Fruit fly (Drosophila melanogaster) whole organism, embryonic: ENCODE measurements around the gene siz.

Experiments used
- Ada2b ChIP-seq: fragments of 200-800 bp; sonication (Bioruptor generic); IDR thresholded peaks from 2 replicates; pipeline ENCODE4 v1.3.6; 2022; ENCODE audit warnings: missing biosample characterization, missing genetic modification characterization
- Asciz ChIP-seq: fragments of 200-800 bp; sonication (Bioruptor generic); optimal IDR thresholded peaks from 2 replicates; lab custom pipeline; 2017; ENCODE audit warnings: missing biosample characterization, mild to moderate bottlenecking, missing genetic modification characterization, missing genetic modification reagents
- Atf-2 ChIP-seq: fragments of 200-800 bp; sonication (Bioruptor generic); optimal IDR thresholded peaks from 2 replicates; lab custom pipeline; 2016; ENCODE audit warnings: missing biosample characterization, missing genetic modification characterization
- B-H1 ChIP-seq: fragments of 200-800 bp; sonication (Bioruptor generic); IDR thresholded peaks from 3 replicates; pipeline ENCODE4 v1.3.6; 2022; ENCODE audit warnings: missing biosample characterization, missing genetic modification characterization
- CG11093 ChIP-seq: fragments of 200-800 bp; sonication (Bioruptor generic); IDR thresholded peaks from 3 replicates; pipeline ENCODE4 v1.3.6; 2022; ENCODE audit warnings: missing biosample characterization, missing genetic modification characterization
- CG11695 ChIP-seq: fragments of 200-800 bp; sonication (Bioruptor generic); IDR thresholded peaks from 3 replicates; pipeline ENCODE4 v1.3.6; 2022; ENCODE audit warnings: missing biosample characterization, missing genetic modification characterization
- CG15269 ChIP-seq: fragments of 200-800 bp; sonication (Bioruptor generic); optimal IDR thresholded peaks from 2 replicates; lab custom pipeline; 2018; ENCODE audit warnings: missing biosample characterization, mild to moderate bottlenecking, missing genetic modification characterization, moderate library complexity
- CG15601 ChIP-seq: fragments of 200-800 bp; sonication (Bioruptor generic); optimal IDR thresholded peaks from 3 replicates; lab custom pipeline; 2019; ENCODE audit warnings: missing biosample characterization, mild to moderate bottlenecking, missing genetic modification characterization, moderate library complexity
- CG17612 ChIP-seq: fragments of 200-800 bp; sonication (Bioruptor generic); IDR thresholded peaks from 2 replicates; pipeline ENCODE4 v1.3.6; 2022; ENCODE audit warnings: missing biosample characterization, missing genetic modification characterization
- CG17912 ChIP-seq: fragments of 200-800 bp; sonication (Bioruptor generic); optimal IDR thresholded peaks from 2 replicates; lab custom pipeline; 2018; ENCODE audit warnings: missing biosample characterization, mild to moderate bottlenecking, missing genetic modification characterization
- CG18011 ChIP-seq: fragments of 200-800 bp; sonication (Bioruptor generic); optimal IDR thresholded peaks from 2 replicates; lab custom pipeline; 2017; ENCODE audit warnings: missing biosample characterization, missing genetic modification characterization, mild to moderate bottlenecking, moderate library complexity, missing genotype
- CG18262 ChIP-seq: fragments of 200-800 bp; optimal IDR thresholded peaks from 3 replicates; lab custom pipeline; 2019; ENCODE audit warnings: missing biosample characterization, mild to moderate bottlenecking, missing genetic modification characterization, moderate library complexity
- CG18764 ChIP-seq: fragments of 200-800 bp; sonication (Bioruptor generic); optimal IDR thresholded peaks from 3 replicates; lab custom pipeline; 2016; ENCODE audit warnings: missing biosample characterization, missing genetic modification characterization
- CG2202 ChIP-seq: fragments of 200-800 bp; sonication (Bioruptor generic); optimal IDR thresholded peaks from 2 replicates; lab custom pipeline; 2018; ENCODE audit warnings: missing biosample characterization, mild to moderate bottlenecking, missing genetic modification characterization
- CG2678 ChIP-seq: fragments of 200-800 bp; sonication (Bioruptor generic); optimal IDR thresholded peaks from 3 replicates; lab custom pipeline; 2019; ENCODE audit warnings: missing biosample characterization, mild to moderate bottlenecking, missing genetic modification characterization, moderate library complexity
- CG2875 ChIP-seq: fragments of 200-800 bp; sonication (Bioruptor generic); optimal IDR thresholded peaks from 2 replicates; lab custom pipeline; 2017; ENCODE audit warnings: missing biosample characterization, mild to moderate bottlenecking, missing genetic modification characterization, missing genetic modification reagents
- CG3065 ChIP-seq: fragments of 200-800 bp; sonication (Bioruptor generic); optimal IDR thresholded peaks from 2 replicates; lab custom pipeline; 2016; ENCODE audit warnings: missing biosample characterization, missing genetic modification characterization
- CG6813 ChIP-seq: fragments of 200-800 bp; sonication (Bioruptor generic); optimal IDR thresholded peaks from 2 replicates; lab custom pipeline; 2017; ENCODE audit warnings: missing biosample characterization, missing genetic modification characterization, mild to moderate bottlenecking, moderate library complexity, missing genetic modification reagents
- CG9215 ChIP-seq: fragments of 200-800 bp; sonication (Bioruptor generic); IDR thresholded peaks from 2 replicates; pipeline ENCODE4 v1.3.6; 2022; ENCODE audit warnings: missing biosample characterization, missing genetic modification characterization
- Camta ChIP-seq: fragments of 200-800 bp; sonication (Bioruptor generic); optimal IDR thresholded peaks from 2 replicates; lab custom pipeline; 2016; ENCODE audit warnings: missing biosample characterization, missing genetic modification characterization
- Deaf1 ChIP-seq: fragments of 200-800 bp; optimal IDR thresholded peaks from 3 replicates; lab custom pipeline; 2019; ENCODE audit warnings: missing biosample characterization, mild to moderate bottlenecking, missing genetic modification characterization, moderate library complexity
- Dp ChIP-seq: fragments of 200-800 bp; sonication (Bioruptor generic); optimal IDR thresholded peaks from 2 replicates; lab custom pipeline; 2018; ENCODE audit warnings: missing biosample characterization, mild to moderate bottlenecking, missing genetic modification characterization, moderate library complexity
- Dref ChIP-seq: fragments of 200-800 bp; sonication (Bioruptor generic); IDR thresholded peaks from 2 replicates; pipeline ENCODE4 v1.3.6; 2022; ENCODE audit warnings: missing biosample characterization, missing genetic modification characterization
- E2f2 ChIP-seq: fragments of 200-800 bp; sonication (Bioruptor generic); IDR thresholded peaks from 2 replicates; pipeline ENCODE4 v1.3.6; 2022; ENCODE audit warnings: missing biosample characterization, missing genetic modification characterization
- Ets65A ChIP-seq: fragments of 200-800 bp; sonication (Bioruptor generic); peaks from one replicate; lab custom pipeline; 2016; ENCODE audit warnings: missing biosample characterization, missing genetic modification characterization
- HLHmδ ChIP-seq: fragments of 200-800 bp; sonication (Bioruptor generic); optimal IDR thresholded peaks from 2 replicates; lab custom pipeline; 2018; ENCODE audit warnings: missing biosample characterization, mild to moderate bottlenecking, missing genetic modification characterization, moderate library complexity
- Nf-YC ChIP-seq: fragments of 200-800 bp; optimal IDR thresholded peaks from 3 replicates; lab custom pipeline; 2019; ENCODE audit warnings: missing biosample characterization, mild to moderate bottlenecking, missing genetic modification characterization, moderate library complexity
- Pdp1 ChIP-seq, 2 experiments: fragments of 200-800 bp; sonication (Bioruptor generic); optimal IDR thresholded peaks; 3 replicates each; lab custom pipeline; 2016; ENCODE audit warnings: missing biosample characterization in 2 of 2, missing genetic modification characterization in 2 of 2, mild to moderate bottlenecking in 1 of 2, moderate library complexity in 1 of 2
- Side ChIP-seq: fragments of 200-800 bp; sonication (Bioruptor generic); optimal IDR thresholded peaks from 2 replicates; lab custom pipeline; 2016; ENCODE audit warnings: missing biosample characterization, missing genetic modification characterization
- Vsx1 ChIP-seq: fragments of 200-800 bp; sonication (Bioruptor generic); optimal IDR thresholded peaks from 2 replicates; lab custom pipeline; 2017; ENCODE audit warnings: missing biosample characterization, mild to moderate bottlenecking, missing genetic modification characterization, missing genetic modification reagents
- bsh ChIP-seq, 2 experiments: fragments of 200-800 bp; sonication (Bioruptor generic); optimal IDR thresholded peaks; 2 replicates each; lab custom pipeline; 2017 to 2018; ENCODE audit warnings: mild to moderate bottlenecking in 2 of 2, missing biosample characterization in 2 of 2, missing genetic modification characterization in 2 of 2, moderate library complexity in 1 of 2
- cad ChIP-seq: fragments of >200 bp; optimal IDR thresholded peaks from 2 replicates; lab custom pipeline; 2017; ENCODE audit warnings: missing biosample characterization, missing genetic modification characterization
- caup ChIP-seq: fragments of 200-800 bp; sonication (Bioruptor generic); optimal IDR thresholded peaks from 3 replicates; lab custom pipeline; 2017; ENCODE audit warnings: missing biosample characterization, mild to moderate bottlenecking, missing genetic modification characterization, moderate library complexity; ENCODE audit not compliant: severe bottlenecking
- chif ChIP-seq, 2 experiments: fragments of 200-800 bp; sonication (Bioruptor generic); optimal IDR thresholded peaks; 3 replicates each; lab custom pipeline; 2016; ENCODE audit warnings: missing biosample characterization in 2 of 2, missing genetic modification characterization in 2 of 2
- da ChIP-seq: fragments of 200-800 bp; sonication (Bioruptor generic); optimal IDR thresholded peaks from 2 replicates; lab custom pipeline; 2016; ENCODE audit warnings: missing biosample characterization, missing genetic modification characterization
- dimm ChIP-seq: fragments of 200-800 bp; sonication (Bioruptor generic); IDR thresholded peaks from 2 replicates; pipeline ENCODE4 v1.3.6; 2022; ENCODE audit warnings: missing biosample characterization, missing genetic modification characterization
- disco-r ChIP-seq: fragments of 200-800 bp; sonication (Bioruptor generic); optimal IDR thresholded peaks from 2 replicates; lab custom pipeline; 2016; ENCODE audit warnings: missing biosample characterization, missing genetic modification characterization
- ewg ChIP-seq: fragments of 200-800 bp; sonication (Bioruptor generic); optimal IDR thresholded peaks from 3 replicates; lab custom pipeline; 2017; ENCODE audit warnings: mild to moderate bottlenecking, missing biosample characterization, missing genetic modification reagents, missing genetic modification characterization
- fd3F ChIP-seq: fragments of 200-800 bp; sonication (Bioruptor generic); optimal IDR thresholded peaks from 2 replicates; lab custom pipeline; 2018; ENCODE audit warnings: missing biosample characterization, mild to moderate bottlenecking, missing genetic modification characterization, moderate library complexity
- gfzf ChIP-seq: fragments of 200-800 bp; sonication (Bioruptor generic); optimal IDR thresholded peaks from 2 replicates; lab custom pipeline; 2016; ENCODE audit warnings: missing biosample characterization, mild to moderate bottlenecking, missing genetic modification characterization, moderate library complexity
- hb ChIP-seq: fragments of 200-800 bp; sonication (Bioruptor generic); IDR thresholded peaks from 3 replicates; pipeline ENCODE4 v1.3.6; 2022; ENCODE audit warnings: missing biosample characterization, missing genetic modification characterization; ENCODE audit not compliant: partially characterized antibody
- repo ChIP-seq: fragments of 200-800 bp; sonication (Bioruptor generic); optimal IDR thresholded peaks from 2 replicates; lab custom pipeline; 2016; ENCODE audit warnings: missing biosample characterization, missing genetic modification characterization
- sim ChIP-seq: fragments of 200-800 bp; sonication (Bioruptor generic); IDR thresholded peaks from 2 replicates; pipeline ENCODE4 v1.3.6; 2022; ENCODE audit warnings: missing biosample characterization, missing genetic modification characterization
- so ChIP-seq: fragments of 200-800 bp; sonication (Bioruptor generic); IDR thresholded peaks from 3 replicates; pipeline ENCODE4 v1.3.6; 2022; ENCODE audit warnings: missing biosample characterization, missing genetic modification characterization
- sob ChIP-seq: fragments of 200-800 bp; sonication (Bioruptor generic); IDR thresholded peaks from 2 replicates; pipeline ENCODE4 v1.3.6; 2022; ENCODE audit warnings: missing biosample characterization, missing genetic modification characterization
- sr ChIP-seq: fragments of 200-800 bp; sonication (Bioruptor generic); IDR thresholded peaks from 3 replicates; pipeline ENCODE4 v1.3.6; 2022; ENCODE audit warnings: missing biosample characterization, missing genetic modification characterization
- trh ChIP-seq: fragments of 200-800 bp; sonication (Bioruptor generic); optimal IDR thresholded peaks from 2 replicates; lab custom pipeline; 2016; ENCODE audit warnings: missing biosample characterization, missing genetic modification characterization
- tup ChIP-seq: fragments of 200-800 bp; sonication (Bioruptor generic); optimal IDR thresholded peaks from 2 replicates; lab custom pipeline; 2016; ENCODE audit warnings: missing biosample characterization, mild to moderate bottlenecking, missing genetic modification characterization, moderate library complexity
- vfl ChIP-seq: fragments of 200-800 bp; sonication (Bioruptor generic); optimal IDR thresholded peaks from 2 replicates; lab custom pipeline; 2016; ENCODE audit warnings: missing biosample characterization, missing genetic modification characterization

Gene siz

DNA sequence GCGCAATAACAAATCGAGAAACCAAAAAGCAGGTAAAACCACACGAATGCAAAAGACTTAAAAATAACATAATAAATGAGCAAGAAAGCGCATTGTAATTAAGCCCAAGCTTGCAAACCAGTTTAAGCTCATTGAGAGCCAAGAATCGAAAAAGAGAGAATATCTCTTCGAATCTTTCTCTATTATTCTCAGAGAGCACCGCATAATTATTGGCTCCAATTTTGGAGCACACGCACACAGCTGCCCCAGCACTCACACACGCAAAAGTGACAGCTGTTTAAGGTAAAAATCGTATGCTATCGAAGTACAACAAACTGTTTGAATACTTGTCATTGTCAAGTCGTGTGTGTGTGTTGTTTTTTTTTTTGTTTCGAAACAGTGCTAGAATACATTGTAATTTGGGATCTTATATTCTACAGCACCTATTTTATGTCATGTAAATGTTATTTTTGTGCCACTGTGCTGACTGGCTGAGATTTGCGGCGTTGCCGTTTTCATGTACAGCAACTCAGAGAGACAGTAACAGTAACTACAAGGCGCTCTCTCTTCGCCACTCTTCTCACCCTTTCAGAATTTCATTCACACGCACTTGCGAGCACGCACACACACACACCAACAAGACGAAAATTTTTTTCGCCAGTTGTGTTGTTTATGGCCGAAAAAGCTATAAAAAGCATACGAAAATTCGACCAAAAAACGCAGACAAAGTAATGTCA lies 24.8 kb upstream of the siz start (continued):
- TF ChIP-seq fd3F (GFP tag; lab: Kevin White, UChicago) (no peak), Asciz (GFP tag; lab: Kevin White, UChicago) (peak; percentile 37), sr (GFP tag; lab: Robert Waterston, UW) (no peak), Dref (no peak), vfl (GFP tag; lab: Kevin White, UChicago) (no peak), Camta (no peak), CG9215 (GFP tag; lab: Robert Waterston, UW) (no peak; the same call in 1 of the 2 replicates), trh (GFP tag; lab: Kevin White, UChicago) (no peak), chif (GFP tag; optimal IDR thresholded peaks at IDR 0.05; lab: Kevin White, UChicago) (peak; percentile 9 to 19), CG2202 (tag; lab: Kevin White, UChicago) (no peak), CG15269 (tag; lab: Kevin White, UChicago) (peak; percentile 57), Pdp1 (GFP tag; optimal IDR thresholded peaks at IDR 0.05; lab: Kevin White, UChicago) (peak; percentile 26 to 43), Ada2b (GFP tag; lab: Robert Waterston, UW) (peak; percentile 58), tup (no peak), bsh (GFP tag; optimal IDR thresholded peaks at IDR 0.05; lab: Kevin White, UChicago) (peak; percentile 52 to 69), Dp (GFP tag; lab: Kevin White, UChicago) (no peak), CG11093 (no peak), hb (no peak), Ets65A (peak; percentile 58), da (GFP tag; lab: Kevin White, UChicago) (no peak), disco-r (GFP tag; lab: Kevin White, UChicago) (no peak), CG11695 (GFP tag; lab: Robert Waterston, UW) (peak; percentile 69), CG6813 (GFP tag; lab: Kevin White, UChicago) (peak; percentile 35), cad (GFP tag; lab: Kevin White, UChicago) (no peak), sob (GFP tag; lab: Robert Waterston, UW) (peak; percentile 41; the same call in 1 of the 2 replicates), CG17912 (GFP tag; lab: Kevin White, UChicago) (no peak), Vsx1 (GFP tag; lab: Kevin White, UChicago) (peak; percentile 15), Deaf1 (tag; lab: Kevin White, UChicago) (peak; percentile 18), ewg (GFP tag; lab: Kevin White, UChicago) (peak; percentile 16), CG15601 (tag; lab: Kevin White, UChicago) (no peak), CG18262 (tag; lab: Kevin White, UChicago) (no peak), repo (no peak), Side (peak; percentile 53), CG3065 (GFP tag; lab: Kevin White, UChicago) (no peak), sim (GFP tag; lab: Robert Waterston, UW) (0 out of 2 replicates have a peak, but pooled peaks have one; percentile 53), CG17612 (no peak), dimm (GFP tag; lab: Robert Waterston, UW) (no peak), E2f2 (GFP tag; lab: Robert Waterston, UW) (0 out of 2 replicates have a peak, but pooled peaks have one; percentile 39), CG18011 (GFP tag; lab: Kevin White, UChicago) (peak; percentile 36), HLHmδ (GFP tag; lab: Kevin White, UChicago) (no peak), caup (GFP tag; lab: Kevin White, UChicago) (peak; percentile 48), CG2678 (tag; lab: Kevin White, UChicago) (peak; percentile 41), CG2875 (peak; percentile 1), gfzf (GFP tag; lab: Kevin White, UChicago) (no peak), CG18764 (GFP tag; lab: Kevin White, UChicago) (no peak), Atf-2 (GFP tag; lab: Kevin White, UChicago) (peak; percentile 55), Nf-YC (tag; lab: Kevin White, UChicago) (no peak), so (GFP tag; lab: Robert Waterston, UW) (peak; percentile 69; the same call in 1 of the 3 replicates), B-H1 (peak; percentile 57; the same call in 2 of the 3 replicates)
